Fruit fly (Drosophila melanogaster): Measurements from ENCODE around the gene CG14540.

- TF ChIP-seq usp (GFP tag; optimal IDR thresholded peaks at IDR 0.05) (no peak), pan (optimal IDR thresholded peaks at IDR 0.05) (no peak), psq (optimal IDR thresholded peaks at IDR 0.05) (no peak)
These were observed 7.9 kb downstream of the CG14540 start for dm6 chr3R:25966944-25967343.

Data from whole organism.